Fruit fly (Drosophila melanogaster) whole organism, embryonic: ENCODE measurements around the gene twe.

Source experiments
- Ada2b ChIP-seq: fragments of 200-800 bp; sonication (Bioruptor generic); IDR thresholded peaks from 2 replicates; pipeline ENCODE4 v1.3.6; 2022; ENCODE audit warnings: missing biosample characterization, missing genetic modification characterization
- Awh ChIP-seq: fragments of 200-800 bp; sonication (Bioruptor generic); IDR thresholded peaks from 2 replicates; pipeline ENCODE4, ENCODE4 v1.3.6; 2022; ENCODE audit warnings: missing biosample characterization, missing genetic modification characterization
- Bteb2 ChIP-seq: fragments of 200-800 bp; sonication (Bioruptor generic); optimal IDR thresholded peaks from 2 replicates; lab custom pipeline; 2016; ENCODE audit warnings: missing biosample characterization, missing genetic modification characterization
- CG11398 ChIP-seq: fragments of 200-800 bp; sonication (Bioruptor generic); optimal IDR thresholded peaks from 2 replicates; lab custom pipeline; 2016; ENCODE audit warnings: missing biosample characterization, missing genetic modification characterization
- CG11695 ChIP-seq: fragments of 200-800 bp; sonication (Bioruptor generic); IDR thresholded peaks from 3 replicates; pipeline ENCODE4 v1.3.6; 2022; ENCODE audit warnings: missing biosample characterization, missing genetic modification characterization
- CG11723 ChIP-seq: fragments of 200-800 bp; sonication (Bioruptor generic); optimal IDR thresholded peaks from 2 replicates; lab custom pipeline; 2017; ENCODE audit warnings: missing biosample characterization, mild to moderate bottlenecking, missing genetic modification characterization
- CG13123 ChIP-seq: fragments of 200-800 bp; sonication (Bioruptor generic); optimal IDR thresholded peaks from 2 replicates; lab custom pipeline; 2016; ENCODE audit warnings: missing biosample characterization, missing genetic modification characterization
- CG13287 ChIP-seq: fragments of 200-800 bp; sonication (Bioruptor generic); IDR thresholded peaks from 2 replicates; pipeline ENCODE4 v1.3.6; 2022; ENCODE audit warnings: missing biosample characterization, missing genetic modification characterization; ENCODE audit not compliant: partially characterized antibody
- CG13296 ChIP-seq: fragments of 200-800 bp; sonication (Bioruptor generic); optimal IDR thresholded peaks from 3 replicates; lab custom pipeline; 2018; ENCODE audit warnings: missing biosample characterization, mild to moderate bottlenecking, missing genetic modification characterization
- CG1529 ChIP-seq: fragments of 200-800 bp; sonication (Bioruptor generic); optimal IDR thresholded peaks from 3 replicates; lab custom pipeline; 2018; ENCODE audit warnings: missing biosample characterization, missing genetic modification characterization
- CG16813 ChIP-seq: fragments of 200-800 bp; sonication (Bioruptor generic); IDR thresholded peaks from 3 replicates; pipeline ENCODE4 v1.3.6; 2022; ENCODE audit warnings: missing biosample characterization, missing genetic modification characterization; ENCODE audit not compliant: partially characterized antibody
- CG16815 ChIP-seq: fragments of 200-800 bp; sonication (Bioruptor generic); optimal IDR thresholded peaks from 3 replicates; lab custom pipeline; 2017; ENCODE audit warnings: missing biosample characterization, mild to moderate bottlenecking, missing genetic modification characterization
- CG2199 ChIP-seq: fragments of 200-800 bp; sonication (Bioruptor generic); IDR thresholded peaks from 3 replicates; pipeline ENCODE4 v1.3.6; 2022; ENCODE audit warnings: missing biosample characterization, missing genetic modification characterization
- CG2889 ChIP-seq: fragments of 200-800 bp; sonication (Bioruptor generic); IDR thresholded peaks from 3 replicates; pipeline ENCODE4 v1.3.6; 2022; ENCODE audit warnings: missing biosample characterization, missing genetic modification characterization
- CG30403 ChIP-seq: fragments of 200-800 bp; sonication (Bioruptor generic); optimal IDR thresholded peaks from 3 replicates; lab custom pipeline; 2016; ENCODE audit warnings: missing biosample characterization, missing genetic modification characterization
- CG31388 ChIP-seq: fragments of 200-800 bp; sonication (Bioruptor generic); optimal IDR thresholded peaks from 2 replicates; lab custom pipeline; 2016; ENCODE audit warnings: missing biosample characterization, missing genetic modification characterization
- CG3163 ChIP-seq: fragments of 200-800 bp; sonication (Bioruptor generic); optimal IDR thresholded peaks from 3 replicates; lab custom pipeline; 2016; ENCODE audit warnings: missing biosample characterization, missing genetic modification characterization
- CG3281 ChIP-seq: fragments of 200-800 bp; sonication (Bioruptor generic); optimal IDR thresholded peaks from 3 replicates; lab custom pipeline; 2017; ENCODE audit warnings: missing biosample characterization, mild to moderate bottlenecking, missing genetic modification characterization
- CG33557 ChIP-seq: fragments of 200-800 bp; sonication (Bioruptor generic); optimal IDR thresholded peaks from 2 replicates; lab custom pipeline; 2019; ENCODE audit warnings: missing biosample characterization, mild to moderate bottlenecking, missing genetic modification characterization, moderate library complexity
- CG4360 ChIP-seq: fragments of 200-800 bp; sonication (Bioruptor generic); IDR thresholded peaks from 2 replicates; pipeline ENCODE4 v1.3.6; 2022; ENCODE audit warnings: missing biosample characterization, missing genetic modification characterization
- CG4617 ChIP-seq: fragments of 200-800 bp; sonication (Bioruptor generic); optimal IDR thresholded peaks from 3 replicates; lab custom pipeline; 2016; ENCODE audit warnings: missing biosample characterization, missing genetic modification characterization, borderline replicate concordance
- CG9727 ChIP-seq: fragments of 200-800 bp; sonication (Bioruptor generic); optimal IDR thresholded peaks from 3 replicates; lab custom pipeline; 2017; ENCODE audit warnings: missing biosample characterization, mild to moderate bottlenecking, missing genetic modification characterization
- CG9817 ChIP-seq: fragments of 200-800 bp; sonication (Bioruptor generic); optimal IDR thresholded peaks from 2 replicates; lab custom pipeline; 2018; ENCODE audit warnings: missing biosample characterization, mild to moderate bottlenecking, missing genetic modification characterization, moderate library complexity
- Dbx ChIP-seq: fragments of 200-800 bp; sonication (Bioruptor generic); IDR thresholded peaks from 3 replicates; pipeline ENCODE4 v1.3.6; 2022; ENCODE audit warnings: missing biosample characterization, missing genetic modification characterization
- Dip3 ChIP-seq: fragments of 200-800 bp; sonication (Bioruptor generic); optimal IDR thresholded peaks from 3 replicates; lab custom pipeline; 2016; ENCODE audit warnings: missing biosample characterization, missing genetic modification characterization
- Dll ChIP-seq: fragments of 200-800 bp; sonication (Bioruptor generic); IDR thresholded peaks from 4 replicates; pipeline ENCODE4 v1.3.6; 2022; ENCODE audit warnings: missing biosample characterization, missing genetic modification characterization; ENCODE audit not compliant: partially characterized antibody
- Doc2 ChIP-seq: fragments of 200-800 bp; sonication (Bioruptor generic); IDR thresholded peaks from 2 replicates; pipeline ENCODE4 v1.3.6; 2022; ENCODE audit warnings: missing biosample characterization, missing genetic modification characterization
- GATAe ChIP-seq: fragments of 200-800 bp; sonication (Bioruptor generic); conservative IDR thresholded peaks from 2 replicates; pipeline ENCODE4 v1.3.6; 2022; ENCODE audit warnings: missing biosample characterization, missing genetic modification characterization
- Gug ChIP-seq: fragments of 200-800 bp; sonication (Bioruptor generic); IDR thresholded peaks from 4 replicates; pipeline ENCODE4 v1.3.6; 2022; ENCODE audit warnings: missing biosample characterization, missing genetic modification characterization
- HmgD ChIP-seq: fragments of 200-800 bp; sonication (Bioruptor generic); optimal IDR thresholded peaks from 3 replicates; lab custom pipeline; 2016; ENCODE audit warnings: missing biosample characterization, missing genetic modification characterization
- HmgZ ChIP-seq: fragments of 200-800 bp; sonication (Bioruptor generic); optimal IDR thresholded peaks from 2 replicates; lab custom pipeline; 2018; ENCODE audit warnings: missing biosample characterization, mild to moderate bottlenecking, missing genetic modification characterization
- Med ChIP-seq: fragments of 200-800 bp; sonication (Bioruptor generic); peaks from one replicate; lab custom pipeline; 2016; ENCODE audit warnings: missing biosample characterization, missing genetic modification characterization, mild to moderate bottlenecking, inconsistent platforms, moderate library complexity
- NC2α ChIP-seq: fragments of 200-800 bp; sonication (Bioruptor generic); optimal IDR thresholded peaks from 2 replicates; lab custom pipeline; 2016; ENCODE audit warnings: missing biosample characterization, missing genetic modification characterization
- Nf-YA ChIP-seq: fragments of 200-800 bp; sonication (Bioruptor generic); IDR thresholded peaks from 2 replicates; pipeline ENCODE4 v1.3.6; 2022; ENCODE audit warnings: missing biosample characterization, missing genetic modification characterization
- Nf-YB ChIP-seq: fragments of 200-800 bp; sonication (Bioruptor generic); optimal IDR thresholded peaks from 3 replicates; lab custom pipeline; 2019; ENCODE audit warnings: missing biosample characterization, mild to moderate bottlenecking, missing genetic modification characterization, moderate library complexity
- Xrp1 ChIP-seq: fragments of 200-800 bp; sonication (Bioruptor generic); IDR thresholded peaks from 2 replicates; pipeline ENCODE4 v1.3.6; 2022; ENCODE audit warnings: missing biosample characterization, missing genetic modification characterization
- cas ChIP-seq: fragments of 200-800 bp; sonication (Bioruptor generic); IDR thresholded peaks from 2 replicates; pipeline ENCODE4 v1.3.6; 2022; ENCODE audit warnings: missing biosample characterization, missing genetic modification characterization
- crc ChIP-seq: fragments of 200-800 bp; sonication (Bioruptor generic); optimal IDR thresholded peaks from 2 replicates; lab custom pipeline; 2016; ENCODE audit warnings: missing biosample characterization, missing genetic modification characterization
- dan ChIP-seq: fragments of 200-800 bp; sonication (Bioruptor generic); IDR thresholded peaks from 2 replicates; pipeline ENCODE4 v1.3.6; 2022; ENCODE audit warnings: missing biosample characterization, missing genetic modification characterization
- dimm ChIP-seq: fragments of 200-800 bp; sonication (Bioruptor generic); IDR thresholded peaks from 2 replicates; pipeline ENCODE4 v1.3.6; 2022; ENCODE audit warnings: missing biosample characterization, missing genetic modification characterization
- emc ChIP-seq: fragments of 200-800 bp; sonication (Bioruptor generic); optimal IDR thresholded peaks from 2 replicates; lab custom pipeline; 2016; ENCODE audit warnings: missing biosample characterization, missing genetic modification characterization
- ems ChIP-seq: fragments of 200-800 bp; sonication (Bioruptor generic); optimal IDR thresholded peaks from 3 replicates; lab custom pipeline; 2016; ENCODE audit warnings: missing biosample characterization, missing genetic modification characterization
- fu2 ChIP-seq: fragments of 200-800 bp; sonication (Bioruptor generic); optimal IDR thresholded peaks from 2 replicates; lab custom pipeline; 2016; ENCODE audit warnings: missing biosample characterization, missing genetic modification characterization
- gsb ChIP-seq: fragments of 200-800 bp; sonication (Bioruptor generic); IDR thresholded peaks from 2 replicates; pipeline ENCODE4 v1.3.6; 2022; ENCODE audit warnings: missing biosample characterization, missing genetic modification characterization
- ken ChIP-seq: fragments of 200-800 bp; sonication (Bioruptor generic); IDR thresholded peaks from 3 replicates; pipeline ENCODE4 v1.3.6; 2022; ENCODE audit warnings: missing biosample characterization, missing genetic modification characterization
- otp ChIP-seq: fragments of 200-800 bp; sonication (Bioruptor generic); IDR thresholded peaks from 3 replicates; pipeline ENCODE4, ENCODE4 v1.3.6; 2022; ENCODE audit warnings: missing biosample characterization, missing genetic modification characterization
- pros ChIP-seq: fragments of 200-800 bp; sonication (Bioruptor generic); optimal IDR thresholded peaks from 3 replicates; lab custom pipeline; 2019; ENCODE audit warnings: missing biosample characterization, mild to moderate bottlenecking, missing genetic modification characterization, moderate library complexity
- repo ChIP-seq: fragments of 200-800 bp; sonication (Bioruptor generic); optimal IDR thresholded peaks from 2 replicates; lab custom pipeline; 2016; ENCODE audit warnings: missing biosample characterization, missing genetic modification characterization
- sens ChIP-seq: fragments of 200-800 bp; sonication (Bioruptor generic); peaks from one replicate; lab custom pipeline; 2016; ENCODE audit warnings: missing biosample characterization, missing genetic modification characterization
- sens-2 ChIP-seq: fragments of 200-800 bp; sonication (Bioruptor generic); IDR thresholded peaks from 2 replicates; pipeline ENCODE4 v1.3.6; 2022; ENCODE audit warnings: missing biosample characterization, missing genetic modification characterization
- tap ChIP-seq: fragments of 200-800 bp; optimal IDR thresholded peaks from 3 replicates; lab custom pipeline; 2019; ENCODE audit warnings: missing biosample characterization, mild to moderate bottlenecking, missing genetic modification characterization, moderate library complexity
- tll ChIP-seq, 2 experiments: fragments of 200-800 bp in 1 of 2; fragments of >200 bp in 1 of 2; sonication (Bioruptor generic) in 1 of 2; optimal IDR thresholded peaks; 2 replicates each; lab custom pipeline; 2017 to 2019; ENCODE audit warnings: missing biosample characterization in 2 of 2, missing genetic modification characterization in 2 of 2, mild to moderate bottlenecking in 1 of 2, moderate library complexity in 1 of 2

twe gene

dm6 chr2L:16302773-16303279 lies 41.1 kb upstream of the twe start, which contains the start of gene GMF (continued):
- peak; percentile 82 for TF ChIP-seq sens (GFP tag; lab: Kevin White, UChicago)
- TF ChIP-seq ems (GFP tag; lab: Kevin White, UChicago), result no peak
- TF ChIP-seq CG13296 (GFP tag; lab: Kevin White, UChicago), result peak; percentile 22
- no peak for TF ChIP-seq emc (GFP tag; lab: Kevin White, UChicago)
- TF ChIP-seq otp (GFP tag; lab: Robert Waterston, UW), result no peak
- TF ChIP-seq ken (GFP tag; lab: Robert Waterston, UW), result no peak
- no peak for TF ChIP-seq Gug (GFP tag; lab: Robert Waterston, UW)
- TF ChIP-seq gsb (GFP tag; lab: Robert Waterston, UW), result no peak
- 0 out of 3 replicates have a peak, but pooled peaks have one; percentile 11 for TF ChIP-seq Dbx (GFP tag; lab: Robert Waterston, UW)
- no peak for TF ChIP-seq CG2889 (GFP tag; lab: Robert Waterston, UW)
- TF ChIP-seq HmgD (GFP tag; lab: Kevin White, UChicago), result no peak
- peak; percentile 6 for TF ChIP-seq CG3281 (GFP tag; lab: Kevin White, UChicago)
- TF ChIP-seq CG2199 (GFP tag; lab: Robert Waterston, UW), result no peak
- TF ChIP-seq HmgZ (tag; lab: Kevin White, UChicago), result no peak
- TF ChIP-seq crc, result no peak
- TF ChIP-seq CG16815, result no peak
- no peak for TF ChIP-seq CG4360
- no peak for TF ChIP-seq dimm (GFP tag; lab: Robert Waterston, UW)
- TF ChIP-seq pros, result no peak
- TF ChIP-seq repo (GFP tag; lab: Kevin White, UChicago), result no peak
- TF ChIP-seq dan, result no peak
- TF ChIP-seq CG11398 (GFP tag; lab: Kevin White, UChicago), result no peak
- TF ChIP-seq Ada2b (GFP tag; lab: Robert Waterston, UW), result no peak
- TF ChIP-seq tap (tag; lab: Kevin White, UChicago), result no peak
- TF ChIP-seq CG13287 (GFP tag; lab: Robert Waterston, UW), result 0 out of 2 replicates have a peak, but pooled peaks have one; percentile 25
- TF ChIP-seq Doc2 (GFP tag; lab: Robert Waterston, UW), result no peak
- TF ChIP-seq CG30403, result peak; percentile 49
- peak; percentile 6 for TF ChIP-seq Bteb2
- TF ChIP-seq Nf-YA, result no peak
- no peak for TF ChIP-seq Dip3 (GFP tag; lab: Kevin White, UChicago)
- no peak for TF ChIP-seq CG11695 (GFP tag; lab: Robert Waterston, UW)
- TF ChIP-seq CG4617, result peak; percentile 64
- no peak for TF ChIP-seq sens-2 (GFP tag; lab: Robert Waterston, UW)
- TF ChIP-seq Med (GFP tag; lab: Kevin White, UChicago), result peak; percentile 63
- peak; percentile 66 for TF ChIP-seq Dll (GFP tag; lab: Robert Waterston, UW)
- TF ChIP-seq fu2 (GFP tag; lab: Kevin White, UChicago), result no peak
- TF ChIP-seq CG9727 (GFP tag; lab: Kevin White, UChicago), result peak; percentile 50
- no peak for TF ChIP-seq cas (GFP tag; lab: Robert Waterston, UW)
- TF ChIP-seq tll (GFP tag; optimal IDR thresholded peaks at IDR 0.05; lab: Kevin White, UChicago), result no peak
- no peak for TF ChIP-seq GATAe (GFP tag; lab: Robert Waterston, UW)
- peak; percentile 35 for TF ChIP-seq CG9817 (tag; lab: Kevin White, UChicago)
- no peak for TF ChIP-seq Awh
- TF ChIP-seq NC2α (GFP tag; lab: Kevin White, UChicago), result no peak
- no peak for TF ChIP-seq CG11723 (GFP tag; lab: Kevin White, UChicago)
- TF ChIP-seq CG3163 (GFP tag; lab: Kevin White, UChicago), result no peak
- TF ChIP-seq CG31388 (GFP tag; lab: Kevin White, UChicago), result no peak
- peak; percentile 5 for TF ChIP-seq CG13123 (GFP tag; lab: Kevin White, UChicago)
- no peak for TF ChIP-seq CG1529 (GFP tag; lab: Kevin White, UChicago)
- TF ChIP-seq Nf-YB (GFP tag; lab: Kevin White, UChicago), result no peak
- no peak for TF ChIP-seq CG16813
- peak; percentile 37 for TF ChIP-seq CG33557
- TF ChIP-seq Xrp1 (GFP tag; lab: Robert Waterston, UW), result peak; percentile 55
